Fruit fly (Drosophila melanogaster): ENCODE data around the gene CG11317.

The CG11317 gene

DNA sequence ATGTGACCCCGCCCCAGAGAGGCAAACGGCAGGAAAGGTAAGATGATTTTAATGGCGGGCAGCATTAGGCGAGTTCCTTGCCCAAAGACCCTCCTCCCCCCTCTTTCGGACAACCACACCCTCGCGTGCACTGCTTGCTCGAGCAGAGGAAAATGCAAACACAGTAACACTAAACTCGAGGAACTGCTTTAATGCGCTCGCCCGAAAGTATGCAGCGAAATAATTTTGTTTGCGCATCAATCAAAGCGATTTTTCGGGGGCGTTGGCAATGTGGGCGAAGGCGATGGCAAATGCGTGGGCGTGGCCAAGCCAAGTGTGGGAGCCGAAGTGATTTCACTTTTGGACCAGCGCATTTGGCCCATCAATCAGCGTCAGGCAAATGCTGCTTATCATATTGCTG is 10.7 kb downstream of the CG11317 start (continued):
- TF ChIP-seq CG9876 (GFP tag; optimal IDR thresholded peaks at IDR 0.05) (no peak), mld (GFP tag; IDR thresholded peaks at IDR 0.05; ENCODE audit: partially characterized antibody) (no peak), CG34376 (GFP tag; optimal IDR thresholded peaks at IDR 0.05) (no peak), CG16863 (GFP tag; optimal IDR thresholded peaks at IDR 0.05) (peak; percentile 17), Hr39 (optimal IDR thresholded peaks at IDR 0.05) (no peak), prd (optimal IDR thresholded peaks at IDR 0.05) (no peak), prd (GFP tag; IDR thresholded peaks at IDR 0.05) (0 out of 3 replicates have a peak, but pooled peaks have one; percentile 5), E2f2 (GFP tag; IDR thresholded peaks at IDR 0.05) (peak; percentile 15; the same call in 1 of the 2 replicates), CG13287 (GFP tag; IDR thresholded peaks at IDR 0.05; ENCODE audit: partially characterized antibody) (peak; percentile 51; the same call in 1 of the 2 replicates), H15 (GFP tag; IDR thresholded peaks at IDR 0.05) (no peak), CG16813 (GFP tag; IDR thresholded peaks at IDR 0.05; ENCODE audit: partially characterized antibody) (0 out of 3 replicates have a peak, but pooled peaks have one; percentile 33), CG1603 (tag; optimal IDR thresholded peaks at IDR 0.05) (peak; percentile 50), CG3163 (GFP tag; optimal IDR thresholded peaks at IDR 0.05) (peak; percentile 5), Blimp-1 (GFP tag; optimal IDR thresholded peaks at IDR 0.05) (no peak), CG8290 (GFP tag; optimal IDR thresholded peaks at IDR 0.05) (peak; percentile 57), CG8290 (tag; optimal IDR thresholded peaks at IDR 0.05) (peak; percentile 58 to 78), psq (GFP tag; optimal IDR thresholded peaks at IDR 0.05) (no peak), Dfd (GFP tag; optimal IDR thresholded peaks at IDR 0.05) (peak in 1 of 2 experiments; percentile 53), CG3065 (GFP tag; optimal IDR thresholded peaks at IDR 0.05) (peak; percentile 98), Kr (GFP tag; optimal IDR thresholded peaks at IDR 0.05) (no peak), Fer1 (GFP tag; optimal IDR thresholded peaks at IDR 0.05) (no peak), Opbp (GFP tag; IDR thresholded peaks at IDR 0.05; ENCODE audit: partially characterized antibody) (peak; percentile 69; the same call in 2 of the 3 replicates), chm (GFP tag; IDR thresholded peaks at IDR 0.05) (peak; percentile 74), MESR4 (GFP tag; optimal IDR thresholded peaks at IDR 0.05) (no peak), Adf1 (GFP tag; IDR thresholded peaks at IDR 0.05) (0 out of 2 replicates have a peak, but pooled peaks have one; percentile 28), Ets97D (GFP tag; optimal IDR thresholded peaks at IDR 0.05) (peak; percentile 65), Xrp1 (GFP tag; IDR thresholded peaks at IDR 0.05) (0 out of 2 replicates have a peak, but pooled peaks have one; percentile 25), ap (GFP tag; IDR thresholded peaks at IDR 0.05) (no peak), zen2 (GFP tag; IDR thresholded peaks at IDR 0.05; ENCODE audit: partially characterized antibody) (no peak), dysf (GFP tag; IDR thresholded peaks at IDR 0.05) (0 out of 3 replicates have a peak, but pooled peaks have one; percentile 23), vvl (GFP tag; IDR thresholded peaks at IDR 0.05) (0 out of 2 replicates have a peak, but pooled peaks have one; percentile 23), ken (GFP tag; IDR thresholded peaks at IDR 0.05) (peak; percentile 66; the same call in 1 of the 3 replicates), dpn (GFP tag; optimal IDR thresholded peaks at IDR 0.05) (peak in 1 of 2 experiments; percentile 1), CG14050 (GFP tag; IDR thresholded peaks at IDR 0.05) (no peak), CG9932 (GFP tag; IDR thresholded peaks at IDR 0.05) (peak; percentile 16; the same call in 1 of the 2 replicates), Xbp1 (GFP tag; optimal IDR thresholded peaks at IDR 0.05) (peak; percentile 1), CG15479 (GFP tag; optimal IDR thresholded peaks at IDR 0.05) (no peak), Pdp1 (GFP tag; optimal IDR thresholded peaks at IDR 0.05) (no peak), CG3407 (GFP tag; optimal IDR thresholded peaks at IDR 0.05) (no peak), Optix (GFP tag; IDR thresholded peaks at IDR 0.05) (no peak), Hey (tag; optimal IDR thresholded peaks at IDR 0.05) (no peak), CG13775 (GFP tag; optimal IDR thresholded peaks at IDR 0.05) (peak; percentile 41), Rfx (GFP tag; IDR thresholded peaks at IDR 0.05) (peak; percentile 35; the same call in 1 of the 2 replicates), kni (GFP tag; optimal IDR thresholded peaks at IDR 0.05) (no peak), ara (GFP tag; IDR thresholded peaks at IDR 0.05) (no peak), Nf-YB (GFP tag; optimal IDR thresholded peaks at IDR 0.05) (peak; percentile 20), Nf-YC (tag; optimal IDR thresholded peaks at IDR 0.05) (no peak), CG12744 (GFP tag; optimal IDR thresholded peaks at IDR 0.05) (peak; percentile 73), Dip2 (GFP tag; IDR thresholded peaks at IDR 0.05) (no peak), HmgZ (tag; optimal IDR thresholded peaks at IDR 0.05) (peak; percentile 55), ato (GFP tag; IDR thresholded peaks at IDR 0.05; ENCODE audit: partially characterized antibody) (peak; percentile 45; the same call in 1 of the 2 replicates)
